Worm (Caenorhabditis elegans) whole organism, L4 larva: Measurements from ENCODE around the gene lys-8.

Source experiments
- ceh-62 ChIP-seq: sonication (generic microtip); optimal IDR thresholded peaks from 2 replicates; lab custom pipeline; 2017; ENCODE audit warnings: missing biosample characterization, missing genetic modification characterization
- dve-1 ChIP-seq: sonication (generic microtip); optimal IDR thresholded peaks from 2 replicates; lab custom pipeline; 2017; ENCODE audit warnings: antibody characterized with exemption, mild to moderate bottlenecking, missing genetic modification characterization, missing compliant biosample characterization; ENCODE audit not compliant: insufficient read depth
- egl-27 ChIP-seq: sonication (generic microtip); optimal IDR thresholded peaks from 3 replicates; lab custom pipeline; 2017; ENCODE audit warnings: missing biosample characterization, missing genetic modification reagents, missing genetic modification characterization
- hlh-30 ChIP-seq: sonication (generic microtip); optimal IDR thresholded peaks from 2 replicates; lab custom pipeline; 2017; ENCODE audit warnings: antibody characterized with exemption, mild to moderate bottlenecking, missing genetic modification characterization, missing compliant biosample characterization; ENCODE audit not compliant: insufficient read depth

DNA sequence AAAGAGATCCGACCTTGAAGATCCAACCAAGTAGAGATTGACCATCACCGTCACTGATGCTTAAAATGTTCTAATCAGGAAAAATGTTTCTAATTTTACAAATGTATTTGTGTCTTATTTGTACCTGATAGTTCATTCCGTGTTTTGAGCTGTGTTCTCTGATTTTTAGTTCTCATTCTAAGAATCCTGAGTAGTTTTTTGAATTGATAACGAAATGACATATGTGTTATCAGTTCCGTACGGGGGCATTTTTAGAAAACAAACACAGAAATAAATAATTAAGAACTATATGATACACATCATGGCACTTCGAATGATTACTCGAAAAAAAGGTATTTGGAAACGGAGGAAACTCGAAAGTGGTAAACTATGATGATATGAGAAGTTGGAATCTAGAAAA, 30.5 kb upstream of the lys-8 start:
- TF ChIP-seq egl-27 (tag; lab: Kevin White, UChicago) (no peak), ceh-62 (tag; lab: Kevin White, UChicago) (no peak), dve-1 (peak; percentile 21), hlh-30 (tag; lab: Kevin White, UChicago) (no peak)
